Worm (Caenorhabditis elegans) whole organism, late embryonic: ENCODE measurements around the gene fax-1.

Experiments
- F13H6.1 ChIP-seq: sonication (generic microtip); optimal IDR thresholded peaks from 2 replicates; lab custom pipeline; 2016; ENCODE audit warnings: missing genetic modification characterization, missing compliant biosample characterization
- K02D7.2 ChIP-seq: sonication (generic microtip); optimal IDR thresholded peaks from 2 replicates; lab custom pipeline; 2017; ENCODE audit warnings: mild to moderate bottlenecking, missing genetic modification characterization, missing compliant biosample characterization
- ceh-14 ChIP-seq: sonication (generic microtip); optimal IDR thresholded peaks from 2 replicates; lab custom pipeline; 2016; ENCODE audit warnings: missing genotype, missing genetic modification characterization, missing compliant biosample characterization
- ceh-18 ChIP-seq: sonication (generic microtip); optimal IDR thresholded peaks from 2 replicates; lab custom pipeline; 2016; ENCODE audit warnings: missing genetic modification characterization, missing compliant biosample characterization
- ceh-19 ChIP-seq: fragments of 200-800 bp; sonication (Bioruptor generic); optimal IDR thresholded peaks from 2 replicates; lab custom pipeline; 2018; ENCODE audit warnings: mild to moderate bottlenecking, missing genetic modification characterization, missing compliant biosample characterization
- ceh-2 ChIP-seq: sonication (generic microtip); optimal IDR thresholded peaks from 2 replicates; lab custom pipeline; 2016; ENCODE audit warnings: missing genotype, missing genetic modification characterization, missing compliant biosample characterization
- ceh-30 ChIP-seq: fragments of 150-350 bp; optimal IDR thresholded peaks from 2 replicates; lab custom pipeline; 2014; ENCODE audit warnings: missing biosample characterization, missing genetic modification characterization
- ceh-34 ChIP-seq: sonication (generic microtip); optimal IDR thresholded peaks from 2 replicates; lab custom pipeline; 2016; ENCODE audit warnings: mild to moderate bottlenecking, missing genetic modification characterization, missing compliant biosample characterization
- ceh-48 ChIP-seq: sonication (generic microtip); optimal IDR thresholded peaks from 2 replicates; lab custom pipeline; 2016; ENCODE audit warnings: missing genetic modification characterization, inconsistent platforms, missing compliant biosample characterization
- che-1 ChIP-seq: sonication (generic microtip); optimal IDR thresholded peaks from 2 replicates; lab custom pipeline; 2016; ENCODE audit warnings: mild to moderate bottlenecking, missing genetic modification characterization, missing compliant biosample characterization
- dve-1 ChIP-seq: sonication (generic microtip); optimal IDR thresholded peaks from 2 replicates; lab custom pipeline; 2017; ENCODE audit warnings: antibody characterized with exemption, mild to moderate bottlenecking, missing genetic modification characterization, missing compliant biosample characterization
- elt-2 ChIP-seq: sonication (generic microtip); optimal IDR thresholded peaks from 2 replicates; lab custom pipeline; 2016; ENCODE audit warnings: missing genetic modification reagents, missing genetic modification characterization, missing compliant biosample characterization
- elt-4 ChIP-seq: sonication (generic microtip); optimal IDR thresholded peaks from 2 replicates; lab custom pipeline; 2016; ENCODE audit warnings: missing genetic modification characterization, missing compliant biosample characterization
- gmeb-2 ChIP-seq: sonication (generic microtip); optimal IDR thresholded peaks from 2 replicates; lab custom pipeline; 2016; ENCODE audit warnings: missing genetic modification characterization, inconsistent platforms, missing compliant biosample characterization
- hlh-6 ChIP-seq: sonication (generic microtip); optimal IDR thresholded peaks from 2 replicates; lab custom pipeline; 2016; ENCODE audit warnings: missing genotype, missing genetic modification characterization, missing compliant biosample characterization
- lin-11 ChIP-seq: fragments of 200-800 bp; sonication (Bioruptor generic); optimal IDR thresholded peaks from 2 replicates; lab custom pipeline; 2018; ENCODE audit warnings: mild to moderate bottlenecking, missing genetic modification characterization, missing compliant biosample characterization
- nfya-1 ChIP-seq: sonication (generic microtip); optimal IDR thresholded peaks from 2 replicates; lab custom pipeline; 2017; ENCODE audit warnings: missing genetic modification characterization, mild to moderate bottlenecking, missing compliant biosample characterization, antibody characterized with exemption, moderate library complexity
- npax-4 ChIP-seq: sonication (generic microtip); optimal IDR thresholded peaks from 2 replicates; lab custom pipeline; 2016; ENCODE audit warnings: missing genetic modification characterization, missing compliant biosample characterization
- pag-3 ChIP-seq: sonication (generic microtip); optimal IDR thresholded peaks from 2 replicates; lab custom pipeline; 2016; ENCODE audit warnings: missing compliant biosample characterization, missing genetic modification characterization, borderline replicate concordance
- pat-9 ChIP-seq: fragments of 200-800 bp; sonication (Bioruptor generic); optimal IDR thresholded peaks from 2 replicates; lab custom pipeline; 2018; ENCODE audit warnings: mild to moderate bottlenecking, missing genetic modification characterization, moderate library complexity, missing compliant biosample characterization
- pax-1 ChIP-seq: fragments of 150-350 bp; optimal IDR thresholded peaks from 2 replicates; lab custom pipeline; 2014; ENCODE audit warnings: missing biosample characterization, missing genetic modification characterization
- pha-2 ChIP-seq: sonication (generic microtip); optimal IDR thresholded peaks from 2 replicates; lab custom pipeline; 2017; ENCODE audit warnings: mild to moderate bottlenecking, missing genetic modification characterization, missing compliant biosample characterization
- ref-2 ChIP-seq: sonication (generic microtip); optimal IDR thresholded peaks from 2 replicates; lab custom pipeline; 2016; ENCODE audit warnings: missing genetic modification characterization, missing compliant biosample characterization
- sox-4 ChIP-seq: sonication (generic microtip); optimal IDR thresholded peaks from 2 replicates; lab custom pipeline; 2017; ENCODE audit warnings: mild to moderate bottlenecking, missing genetic modification characterization, inconsistent platforms, missing compliant biosample characterization
- tbx-2 ChIP-seq: sonication (generic microtip); optimal IDR thresholded peaks from 2 replicates; lab custom pipeline; 2016; ENCODE audit warnings: missing genetic modification characterization, missing compliant biosample characterization
- ttx-3 ChIP-seq: sonication (generic microtip); optimal IDR thresholded peaks from 2 replicates; lab custom pipeline; 2016; ENCODE audit warnings: missing genetic modification reagents, missing genetic modification characterization, missing compliant biosample characterization
- unc-3 ChIP-seq, 2 experiments: fragments of 200-800 bp in 1 of 2; sonication (Bioruptor generic) in 1 of 2; sonication (generic microtip) in 1 of 2; conservative IDR thresholded peaks in 1 of 2; optimal IDR thresholded peaks in 1 of 2; 2 replicates each; pipeline versions ENCODE4 v1.3.6 to Lab custom; 2016 to 2022; ENCODE audit warnings: missing compliant biosample characterization in 2 of 2, missing genetic modification characterization in 2 of 2, missing genetic modification reagents in 1 of 2
- zip-5 ChIP-seq: sonication (generic microtip); optimal IDR thresholded peaks from 2 replicates; lab custom pipeline; 2016; ENCODE audit warnings: missing genetic modification characterization, missing compliant biosample characterization
- ztf-16 ChIP-seq: sonication (generic microtip); optimal IDR thresholded peaks from 2 replicates; lab custom pipeline; 2017; ENCODE audit warnings: missing genetic modification characterization, missing compliant biosample characterization

The fax-1 gene

ce11 chrX:3228701-3229100 is 29.6 kb upstream of the fax-1 start:
- TF ChIP-seq ceh-18 (tag; lab: Kevin White, UChicago) (no peak), gmeb-2 (tag; lab: Kevin White, UChicago) (no peak), npax-4 (tag; lab: Kevin White, UChicago) (no peak), elt-4 (tag; lab: Kevin White, UChicago) (no peak), che-1 (tag; lab: Kevin White, UChicago) (no peak), pat-9 (tag; lab: Kevin White, UChicago) (no peak)

ce11 chrX:3226348-3227229 is 27.4 kb upstream of the fax-1 start:
- no peak for TF ChIP-seq pax-1
- TF ChIP-seq nfya-1: peak; percentile 1
- TF ChIP-seq F13H6.1: peak; percentile 8
- no peak for TF ChIP-seq zip-5 (tag; lab: Kevin White, UChicago)
- peak; percentile 54 for TF ChIP-seq hlh-6
- no peak for TF ChIP-seq K02D7.2 (tag; lab: Kevin White, UChicago)
- peak; percentile 26 for TF ChIP-seq ztf-16 (tag; lab: Kevin White, UChicago)
- TF ChIP-seq che-1 (tag; lab: Kevin White, UChicago): peak; percentile 8
- TF ChIP-seq ref-2 (tag; lab: Kevin White, UChicago): peak; percentile 24
- TF ChIP-seq ceh-34 (tag; lab: Kevin White, UChicago): peak; percentile 72
- TF ChIP-seq ceh-2 (tag; lab: Kevin White, UChicago): peak; percentile 38
- peak; percentile 48 for TF ChIP-seq ceh-19 (GFP tag; lab: Kevin White, UChicago)

ce11 chrX:3223135-3223534 is 24.0 kb upstream of the fax-1 start:
- TF ChIP-seq dve-1 (tag; lab: Kevin White, UChicago) (no peak), tbx-2 (tag; lab: Kevin White, UChicago) (peak; percentile 15), ceh-48 (tag; lab: Kevin White, UChicago) (peak; percentile 37)

- no peak for TF ChIP-seq npax-4 (tag; lab: Kevin White, UChicago)
- TF ChIP-seq pag-3 (tag; lab: Kevin White, UChicago): no peak
- TF ChIP-seq ceh-30 (tag; lab: Kevin White, UChicago): no peak
- TF ChIP-seq ttx-3 (tag; lab: Kevin White, UChicago): no peak
- no peak for TF ChIP-seq ceh-14 (tag; lab: Kevin White, UChicago)
- no peak for TF ChIP-seq pha-2 (tag; lab: Kevin White, UChicago)
- no peak for TF ChIP-seq lin-11
- no peak for TF ChIP-seq ceh-34 (tag; lab: Kevin White, UChicago)
- no peak for TF ChIP-seq sox-4
- TF ChIP-seq unc-3 (GFP tag; conservative IDR thresholded peaks at IDR 0.05; lab: Robert Waterston, UW): no peak
- TF ChIP-seq unc-3 (tag; optimal IDR thresholded peaks at IDR 0.05; lab: Kevin White, UChicago): no peak
- TF ChIP-seq, all 69 proteins: peak for 0
Measured at ce11 chrX:3220267-3220666, 21.1 kb upstream of the fax-1 start, which contains the start of gene rgl-1. Gene rgl-1 (minus strand): TSS chrX:3220367.

ce11 chrX:3218040-3218795 is 19.1 kb upstream of the fax-1 start:
- no peak for TF ChIP-seq tbx-2 (tag; lab: Kevin White, UChicago)
- TF ChIP-seq elt-2 (tag; lab: Kevin White, UChicago): peak; percentile 82
